Fruit fly (Drosophila melanogaster): ENCODE measurements around the gene Vha68-2.

DNA sequence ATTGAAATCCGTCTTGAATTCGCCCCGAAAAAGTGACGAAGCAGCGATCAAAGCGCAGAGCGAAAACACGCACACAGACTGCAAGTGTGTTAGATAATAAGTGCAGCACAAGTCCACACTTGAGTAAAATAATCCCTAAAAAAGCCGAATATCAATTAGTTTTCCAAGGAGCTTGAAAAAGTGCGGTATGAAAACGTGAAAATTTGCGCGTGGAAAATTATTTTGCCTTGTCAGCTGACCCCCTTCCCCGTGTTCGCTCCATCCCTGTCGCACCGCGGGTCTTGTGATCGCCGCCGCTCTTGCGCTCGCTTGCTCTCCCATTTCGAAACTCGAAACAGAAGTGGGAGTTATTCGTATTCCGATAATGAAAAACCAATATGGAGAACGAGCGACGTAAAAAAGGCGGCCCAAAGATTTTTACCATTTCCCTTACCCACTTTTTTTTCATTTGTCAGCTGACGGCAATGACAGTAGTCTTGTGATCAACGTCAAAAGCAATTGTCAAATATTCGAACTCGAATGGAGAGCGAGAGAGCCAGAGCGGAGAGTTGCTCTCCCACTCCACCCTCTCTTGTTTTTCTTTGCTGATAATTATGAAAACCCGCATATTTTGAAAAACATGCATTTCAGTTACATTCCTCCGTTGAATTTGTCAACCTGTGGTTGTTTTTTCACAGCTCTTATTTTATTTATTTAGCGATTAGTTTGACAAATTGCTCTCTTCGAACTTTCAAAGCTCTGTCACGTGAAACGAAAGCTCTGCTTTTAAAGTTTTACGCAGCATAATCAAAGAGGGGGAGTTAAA, 642 bp downstream of the Vha68-2 start:
- TF ChIP-seq CG7786 (GFP tag; optimal IDR thresholded peaks at IDR 0.05) (no peak), CG5953 (GFP tag; IDR thresholded peaks at IDR 0.05) (no peak), sug (tag; optimal IDR thresholded peaks at IDR 0.05) (no peak), Drgx (GFP tag; IDR thresholded peaks at IDR 0.05) (peak; percentile 29; the same call in 1 of the 2 replicates)

All from whole organism, embryonic.